Worm (Caenorhabditis elegans) whole organism, young adult: ENCODE measurements around the gene isp-1.

ENCODE experiments used
- C17E4.6 ChIP-seq: fragments of 200-800 bp; sonication (Bioruptor generic); IDR thresholded peaks from 2 replicates; pipeline ENCODE4 v1.3.6; 2022; ENCODE audit warnings: missing genetic modification reagents, missing genetic modification characterization, missing compliant biosample characterization
- F55B11.4 ChIP-seq: sonication (generic microtip); optimal IDR thresholded peaks from 2 replicates; lab custom pipeline; 2016; ENCODE audit warnings: missing compliant biosample characterization, missing genetic modification characterization, borderline replicate concordance; ENCODE audit not compliant: insufficient read depth
- ama-1 ChIP-seq, 3 experiments: fragments of 150-350 bp in 1 of 3; sonication (generic microtip) in 2 of 3; optimal IDR thresholded peaks; 2 replicates each; lab custom pipeline; 2014 to 2018; ENCODE audit warnings: missing biosample characterization in 2 of 3, missing genetic modification characterization in 2 of 3, missing genetic modification reagents in 2 of 3
- ceh-91 ChIP-seq: fragments of 200-800 bp; sonication (Bioruptor generic); IDR thresholded peaks from 2 replicates; pipeline ENCODE4 v1.3.6; 2022; ENCODE audit warnings: missing genetic modification reagents, missing genetic modification characterization, missing compliant biosample characterization
- lin-35 ChIP-seq, 3 experiments: fragments of 150-350 bp in 2 of 3; sonication (generic microtip) in 1 of 3; optimal IDR thresholded peaks; 2 replicates each; lab custom pipeline; 2014 to 2018; ENCODE audit warnings: missing biosample characterization in 3 of 3, missing genetic modification characterization in 3 of 3, missing genetic modification reagents in 3 of 3
- madf-6 ChIP-seq: fragments of 200-800 bp; sonication (Bioruptor generic); IDR thresholded peaks from 2 replicates; pipeline ENCODE4 v1.3.6; 2022; ENCODE audit warnings: missing genetic modification reagents, missing genetic modification characterization, missing compliant biosample characterization
- pbrm-1 ChIP-seq: fragments of 200-800 bp; sonication (Bioruptor generic); IDR thresholded peaks from 2 replicates; pipeline ENCODE4 v1.3.6; 2022; ENCODE audit warnings: missing genetic modification reagents, missing genetic modification characterization, missing compliant biosample characterization
- pha-4 ChIP-seq: fragments of 150-350 bp; sonication (generic microtip); optimal IDR thresholded peaks from 2 replicates; lab custom pipeline; 2014; ENCODE audit warnings: missing biosample characterization, missing genetic modification reagents, missing genetic modification characterization
- snpc-4 ChIP-seq, 5 experiments: fragments of 150-350 bp in 1 of 5; sonication (generic microtip) in 4 of 5; optimal IDR thresholded peaks; 2 replicates each; lab custom pipeline; 2014 to 2018; ENCODE audit warnings: missing genetic modification characterization in 5 of 5, missing biosample characterization in 3 of 5, antibody characterized with exemption in 2 of 5, mild to moderate bottlenecking in 2 of 5, missing compliant biosample characterization in 2 of 5, missing genotype in 2 of 5, moderate library complexity in 2 of 5, missing genetic modification reagents in 1 of 5
- unc-62 ChIP-seq: fragments of 150-350 bp; optimal IDR thresholded peaks from 2 replicates; lab custom pipeline; 2014; ENCODE audit warnings: missing biosample characterization, missing genetic modification reagents, missing genetic modification characterization

- no peak for TF ChIP-seq pha-4
- TF ChIP-seq pbrm-1 (GFP tag; lab: Robert Waterston, UW), result no peak
- no peak for TF ChIP-seq madf-6 (GFP tag; lab: Robert Waterston, UW)
- TF ChIP-seq lin-35 (GFP tag; optimal IDR thresholded peaks at IDR 0.05; lab: Kevin White, UChicago), result no peak
- no peak for TF ChIP-seq snpc-4 (GFP tag; optimal IDR thresholded peaks at IDR 0.05; lab: Kevin White, UChicago)
- TF ChIP-seq snpc-4 (tag; optimal IDR thresholded peaks at IDR 0.05; lab: Kevin White, UChicago), result no peak
- no peak for TF ChIP-seq ceh-91 (GFP tag; lab: Robert Waterston, UW)
- TF ChIP-seq F55B11.4, result no peak
- no peak for TF ChIP-seq C17E4.6 (GFP tag; lab: Robert Waterston, UW)
- no peak for TF ChIP-seq ama-1 (optimal IDR thresholded peaks at IDR 0.05; lab: Kevin White, UChicago)
- no peak for TF ChIP-seq ama-1 (GFP tag; optimal IDR thresholded peaks at IDR 0.05; lab: Kevin White, UChicago)
- TF ChIP-seq unc-62, result no peak
Measured at ce11 chrIV:8163687-8164086, 27.8 kb upstream of the isp-1 start, which contains the start of gene clec-51.
